Worm (Caenorhabditis elegans): ENCODE data around the gene F28B4.3.

DNA sequence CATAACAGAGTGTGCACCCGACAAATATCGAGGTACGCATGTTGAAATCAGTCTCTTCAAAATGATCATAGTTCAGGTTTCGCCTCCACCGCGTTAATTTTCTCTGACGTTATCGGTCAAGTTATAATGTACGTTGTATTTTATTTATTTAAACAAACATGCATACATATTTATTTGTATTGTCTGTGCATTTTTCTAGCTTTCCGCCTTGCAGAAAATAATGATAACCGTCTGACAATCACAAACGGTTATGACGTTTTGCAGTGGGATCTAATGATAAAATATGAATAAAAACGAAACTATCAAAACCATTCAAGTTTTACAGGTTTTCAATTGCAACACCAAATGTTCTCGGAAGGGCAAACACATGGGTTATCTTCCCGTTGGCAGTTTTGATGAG, 48.0 kb upstream of the F28B4.3 start:
- TF ChIP-seq med-1 (GFP tag; optimal IDR thresholded peaks at IDR 0.05; ENCODE audit: insufficient read depth) (no peak), ztf-29 (GFP tag; IDR thresholded peaks at IDR 0.05) (no peak), flt-1 (GFP tag; IDR thresholded peaks at IDR 0.05) (no peak), klf-2 (GFP tag; conservative IDR thresholded peaks at IDR 0.05) (no peak), tab-1 (GFP tag; IDR thresholded peaks at IDR 0.05) (no peak)

All from whole organism, midembryonic.